Worm (Caenorhabditis elegans) whole organism, late embryonic: ENCODE data around the gene mma-1.

ENCODE experiments used
- C08G9.2 ChIP-seq: sonication (generic microtip); optimal IDR thresholded peaks from 2 replicates; lab custom pipeline; 2016; ENCODE audit warnings: mild to moderate bottlenecking, missing genetic modification characterization, moderate library complexity, missing compliant biosample characterization
- K02D7.2 ChIP-seq: sonication (generic microtip); optimal IDR thresholded peaks from 2 replicates; lab custom pipeline; 2017; ENCODE audit warnings: mild to moderate bottlenecking, missing genetic modification characterization, missing compliant biosample characterization
- T23F11.4 ChIP-seq: fragments of 200-800 bp; sonication (Bioruptor generic); optimal IDR thresholded peaks from 2 replicates; lab custom pipeline; 2018; ENCODE audit warnings: mild to moderate bottlenecking, missing genetic modification characterization, missing compliant biosample characterization
- Y22D7AL.16 ChIP-seq: sonication (generic microtip); optimal IDR thresholded peaks from 2 replicates; lab custom pipeline; 2016; ENCODE audit warnings: missing genetic modification characterization, missing compliant biosample characterization
- ceh-48 ChIP-seq: sonication (generic microtip); optimal IDR thresholded peaks from 2 replicates; lab custom pipeline; 2016; ENCODE audit warnings: missing genetic modification characterization, inconsistent platforms, missing compliant biosample characterization
- ceh-9 ChIP-seq: sonication (generic microtip); optimal IDR thresholded peaks from 2 replicates; lab custom pipeline; 2016; ENCODE audit warnings: mild to moderate bottlenecking, missing genetic modification characterization, inconsistent platforms, missing compliant biosample characterization
- elt-4 ChIP-seq: sonication (generic microtip); optimal IDR thresholded peaks from 2 replicates; lab custom pipeline; 2016; ENCODE audit warnings: missing genetic modification characterization, missing compliant biosample characterization
- ets-4 ChIP-seq: sonication (generic microtip); optimal IDR thresholded peaks from 2 replicates; lab custom pipeline; 2016; ENCODE audit warnings: missing genetic modification characterization, missing compliant biosample characterization
- fax-1 ChIP-seq: sonication (generic microtip); optimal IDR thresholded peaks from 2 replicates; lab custom pipeline; 2016; ENCODE audit warnings: missing genotype, missing genetic modification characterization, missing compliant biosample characterization
- lim-6 ChIP-seq: sonication (generic microtip); optimal IDR thresholded peaks from 2 replicates; lab custom pipeline; 2016; ENCODE audit warnings: missing genetic modification characterization, missing compliant biosample characterization
- madf-2 ChIP-seq: sonication (generic microtip); optimal IDR thresholded peaks from 2 replicates; lab custom pipeline; 2017; ENCODE audit warnings: missing genetic modification characterization, missing compliant biosample characterization
- npax-4 ChIP-seq: sonication (generic microtip); optimal IDR thresholded peaks from 2 replicates; lab custom pipeline; 2016; ENCODE audit warnings: missing genetic modification characterization, missing compliant biosample characterization
- pag-3 ChIP-seq: sonication (generic microtip); optimal IDR thresholded peaks from 2 replicates; lab custom pipeline; 2016; ENCODE audit warnings: missing compliant biosample characterization, missing genetic modification characterization, borderline replicate concordance
- pha-2 ChIP-seq: sonication (generic microtip); optimal IDR thresholded peaks from 2 replicates; lab custom pipeline; 2017; ENCODE audit warnings: mild to moderate bottlenecking, missing genetic modification characterization, missing compliant biosample characterization
- pqm-1 ChIP-seq: sonication (generic microtip); optimal IDR thresholded peaks from 2 replicates; lab custom pipeline; 2016; ENCODE audit warnings: missing genetic modification characterization, missing compliant biosample characterization
- pros-1 ChIP-seq: fragments of 150-350 bp; optimal IDR thresholded peaks from 2 replicates; lab custom pipeline; 2014; ENCODE audit warnings: missing biosample characterization, missing genetic modification reagents, missing genetic modification characterization
- sox-2 ChIP-seq: fragments of 200-800 bp; sonication (Bioruptor generic); IDR thresholded peaks from 2 replicates; pipeline ENCODE4 v1.3.6; 2022; ENCODE audit warnings: missing genetic modification reagents, missing genetic modification characterization, missing compliant biosample characterization
- syd-9 ChIP-seq: sonication (generic microtip); optimal IDR thresholded peaks from 2 replicates; lab custom pipeline; 2016; ENCODE audit warnings: mild to moderate bottlenecking, missing genetic modification characterization, moderate library complexity, missing compliant biosample characterization
- tbx-2 ChIP-seq: sonication (generic microtip); optimal IDR thresholded peaks from 2 replicates; lab custom pipeline; 2016; ENCODE audit warnings: missing genetic modification characterization, missing compliant biosample characterization
- ztf-16 ChIP-seq: sonication (generic microtip); optimal IDR thresholded peaks from 2 replicates; lab custom pipeline; 2017; ENCODE audit warnings: missing genetic modification characterization, missing compliant biosample characterization

The mma-1 gene

ce11 chrV:12550036-12550626 is 46.0 kb downstream of the mma-1 start, which contains the start of gene F45D3.3:
F45D3.3 (minus strand) TSS chrV:12550385.
- TF ChIP-seq syd-9 (tag; lab: Kevin White, UChicago) = no peak
- TF ChIP-seq madf-2 (tag; lab: Kevin White, UChicago) = no peak
- TF ChIP-seq K02D7.2 (tag; lab: Kevin White, UChicago) = no peak
- no peak for TF ChIP-seq ceh-48 (tag; lab: Kevin White, UChicago)

DNA sequence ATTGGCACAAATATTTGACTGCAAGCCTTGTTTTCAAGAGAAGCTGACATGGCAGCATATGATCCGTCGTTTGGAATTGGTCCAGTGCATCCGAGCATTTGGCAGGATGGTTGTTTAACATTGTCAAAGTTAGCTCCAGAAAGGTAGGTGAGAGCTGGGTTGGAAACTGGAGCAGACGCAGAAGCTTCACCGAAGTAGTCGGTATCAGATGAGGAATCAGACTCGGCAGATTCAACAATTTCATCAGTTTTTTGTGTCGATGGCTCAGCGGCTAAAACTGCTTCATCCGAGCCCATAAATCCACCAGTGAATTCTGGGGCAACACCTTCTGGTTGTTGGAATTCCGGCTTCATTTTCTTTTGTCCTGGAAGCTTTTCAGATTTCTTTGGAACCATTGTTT is 46.5 kb downstream of the mma-1 start:
- TF ChIP-seq sox-2 (no peak), ceh-9 (tag; lab: Kevin White, UChicago) (no peak), pros-1 (tag; lab: Kevin White, UChicago) (no peak), Y22D7AL.16 (tag; lab: Kevin White, UChicago) (no peak), ets-4 (tag; lab: Kevin White, UChicago) (no peak), npax-4 (tag; lab: Kevin White, UChicago) (no peak), tbx-2 (no peak)

DNA sequence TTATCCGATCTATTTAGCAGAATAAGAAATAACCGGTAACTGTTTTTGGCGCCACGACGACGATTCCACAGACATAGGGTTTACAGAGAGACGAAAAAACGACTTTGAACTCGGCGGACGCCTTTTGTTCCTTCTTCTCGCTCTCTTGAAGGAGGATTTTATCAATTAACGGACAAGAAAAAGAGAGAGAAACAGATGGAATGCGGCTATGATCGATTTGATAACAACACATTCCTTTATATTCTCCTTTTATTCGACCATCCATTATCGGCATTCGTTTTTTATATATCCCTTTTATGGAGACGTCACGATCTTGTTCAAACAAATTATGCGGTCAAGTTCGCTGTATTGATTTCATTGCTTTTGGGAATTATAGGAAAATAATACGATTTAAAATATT is 47.3 kb downstream of the mma-1 start:
- no peak for TF ChIP-seq lim-6 (tag; lab: Kevin White, UChicago)

DNA sequence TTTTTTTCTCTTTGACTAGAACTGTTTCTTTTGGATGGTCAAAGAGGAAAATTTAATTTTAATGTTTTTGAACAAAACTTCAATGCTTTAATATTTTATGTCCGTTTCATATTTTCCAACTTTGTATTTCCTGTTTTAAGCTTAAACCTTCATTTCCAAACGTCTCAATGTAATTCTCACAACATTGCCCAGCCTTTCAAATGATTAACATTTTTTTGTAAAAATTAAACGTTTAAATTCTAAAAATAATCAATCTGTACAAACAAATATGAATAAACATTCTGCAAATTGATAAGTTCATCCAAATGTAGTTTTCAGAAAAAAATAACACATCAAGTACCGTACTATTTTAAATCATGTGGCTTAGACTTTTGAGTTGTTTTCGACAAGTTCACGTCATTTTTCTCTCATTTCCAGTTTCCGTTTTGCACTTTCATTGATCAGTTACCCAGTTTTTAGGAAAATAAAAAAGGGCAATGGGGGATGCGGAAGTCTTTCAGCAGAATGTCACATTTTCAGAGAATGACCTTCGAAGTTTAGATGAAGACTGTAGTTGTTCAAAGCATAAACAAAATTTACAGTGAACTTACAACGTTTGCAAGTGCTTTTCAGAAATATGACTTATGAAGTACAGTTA is 53.3 kb downstream of the mma-1 start:
- TF ChIP-seq pha-2 (tag; lab: Kevin White, UChicago) (no peak), T23F11.4 (GFP tag; lab: Kevin White, UChicago) (no peak), ztf-16 (no peak), pros-1 (tag; lab: Kevin White, UChicago) (no peak), fax-1 (tag; lab: Kevin White, UChicago) (no peak), pag-3 (no peak), C08G9.2 (tag; lab: Kevin White, UChicago) (no peak), pqm-1 (tag; lab: Kevin White, UChicago) (no peak), elt-4 (tag; lab: Kevin White, UChicago) (no peak)
